Comparison of ENCODE assay signal across 2 worm cellular contexts in the genomic region with DNA sequence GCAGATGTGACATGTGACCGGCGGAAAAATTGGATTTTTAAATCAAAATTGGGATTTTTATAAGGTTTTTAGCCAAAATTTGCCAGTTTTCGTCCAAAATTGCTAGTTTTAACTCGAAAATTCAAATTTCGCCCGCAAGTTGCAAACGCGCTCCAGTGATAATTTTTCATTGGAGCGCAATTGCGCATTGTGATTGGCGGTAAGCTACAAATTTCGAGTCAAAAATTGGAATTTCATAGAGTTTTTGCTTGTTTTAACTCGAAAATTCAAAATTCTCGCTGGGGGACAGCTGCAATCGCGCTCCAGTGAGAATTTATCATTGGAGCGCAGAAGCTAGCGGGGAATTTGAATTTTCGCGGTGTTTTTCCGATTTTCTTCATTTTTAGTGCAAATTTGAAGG.
A peak's percentile ranks its signal among the peaks of the same experiment; 100 is the strongest.
TF ChIP-seq lines count a peak whose summit lies in the region.

No protein-coding gene starts in this region.

TF ChIP-seq in whole organism, L4 larva, 104 proteins besides CTCF, POLR2A, EP300 and RAD21:
- TF ChIP-seq nhr-28 (tag; optimal IDR thresholded peaks at IDR 0.05; lab: Kevin White, UChicago) (no peak), php-3 (GFP tag; IDR thresholded peaks at IDR 0.05; lab: Robert Waterston, UW) (no peak), daf-12 (tag; optimal IDR thresholded peaks at IDR 0.05; lab: Kevin White, UChicago) (no peak), rbr-2 (tag; optimal IDR thresholded peaks at IDR 0.05; lab: Kevin White, UChicago) (no peak), nhr-102 (tag; optimal IDR thresholded peaks at IDR 0.05; lab: Kevin White, UChicago) (no peak), aly-2 (tag; optimal IDR thresholded peaks at IDR 0.05; lab: Kevin White, UChicago) (no peak), madf-5 (GFP tag; IDR thresholded peaks at IDR 0.05; lab: Robert Waterston, UW) (no peak), lin-38 (GFP tag; IDR thresholded peaks at IDR 0.05; lab: Robert Waterston, UW) (peak; percentile 88)

TF ChIP-seq in whole organism, young adult, 124 proteins besides CTCF, POLR2A, EP300 and RAD21:
- TF ChIP-seq madf-10 (tag; optimal IDR thresholded peaks at IDR 0.05; lab: Kevin White, UChicago) (no peak), lsy-27 (tag; optimal IDR thresholded peaks at IDR 0.05; lab: Kevin White, UChicago; ENCODE audit: borderline replicate concordance, insufficient read depth) (no peak), him-1 (tag; optimal IDR thresholded peaks at IDR 0.05; lab: Kevin White, UChicago) (no peak), snpc-4 (GFP tag; optimal IDR thresholded peaks at IDR 0.05; lab: Kevin White, UChicago) (no peak), snpc-4 (tag; optimal IDR thresholded peaks at IDR 0.05; lab: Kevin White, UChicago) (no peak), mcd-1 (GFP tag; IDR thresholded peaks at IDR 0.05; lab: Robert Waterston, UW) (peak; percentile 83), atf-7 (tag; optimal IDR thresholded peaks at IDR 0.05; lab: Kevin White, UChicago) (no peak), T26A5.8 (tag; optimal IDR thresholded peaks at IDR 0.05; lab: Kevin White, UChicago) (no peak), ekl-4 (GFP tag; IDR thresholded peaks at IDR 0.05; lab: Robert Waterston, UW) (no peak), let-526 (GFP tag; IDR thresholded peaks at IDR 0.05; lab: Robert Waterston, UW) (no peak), B0019.2 (GFP tag; conservative IDR thresholded peaks at IDR 0.05; lab: Robert Waterston, UW) (no peak), efl-1 (GFP tag; optimal IDR thresholded peaks at IDR 0.05; lab: Kevin White, UChicago) (peak; percentile 33), madf-6 (GFP tag; IDR thresholded peaks at IDR 0.05; lab: Robert Waterston, UW) (no peak), lsl-1 (GFP tag; optimal IDR thresholded peaks at IDR 0.05; lab: Kevin White, UChicago) (peak; percentile 46), nfyb-1 (GFP tag; IDR thresholded peaks at IDR 0.05; lab: Robert Waterston, UW) (no peak), lin-54 (GFP tag; optimal IDR thresholded peaks at IDR 0.05; lab: Kevin White, UChicago) (peak; percentile 57), F49E8.2 (tag; optimal IDR thresholded peaks at IDR 0.05; lab: Kevin White, UChicago; ENCODE audit: insufficient read depth) (peak; percentile 26), egrh-3 (GFP tag; IDR thresholded peaks at IDR 0.05; lab: Robert Waterston, UW) (no peak)
